Fruit fly (Drosophila melanogaster) whole organism, prepupa: ENCODE measurements around the gene nAChRbeta2.
A peak's percentile ranks its signal among the peaks of the same experiment; 100 is the strongest.

Experiments used
- Blimp-1 ChIP-seq: fragments of 200-800 bp; sonication (Bioruptor generic); optimal IDR thresholded peaks from 3 replicates; lab custom pipeline; 2017; ENCODE audit warnings: missing biosample characterization, missing genetic modification characterization, mild to moderate bottlenecking, moderate library complexity, missing genetic modification reagents
- CG10631 ChIP-seq: fragments of 200-800 bp; sonication (Bioruptor generic); optimal IDR thresholded peaks from 2 replicates; lab custom pipeline; 2016; ENCODE audit warnings: missing biosample characterization, missing genetic modification characterization
- CG10669 ChIP-seq: fragments of 200-800 bp; sonication (Bioruptor generic); optimal IDR thresholded peaks from 3 replicates; lab custom pipeline; 2018; ENCODE audit warnings: missing biosample characterization, mild to moderate bottlenecking, missing genetic modification characterization, moderate library complexity
- CG11294 ChIP-seq: fragments of 200-800 bp; sonication (Bioruptor generic); IDR thresholded peaks from 2 replicates; pipeline ENCODE4 v1.3.6; 2022; ENCODE audit warnings: missing biosample characterization, missing genetic modification characterization
- CG11762 ChIP-seq: fragments of 200-800 bp; sonication (Bioruptor generic); optimal IDR thresholded peaks from 3 replicates; lab custom pipeline; 2016; ENCODE audit warnings: missing biosample characterization, missing genetic modification characterization; ENCODE audit not compliant: insufficient read depth
- CG11902 ChIP-seq: fragments of 200-800 bp; sonication (Bioruptor generic); optimal IDR thresholded peaks from 3 replicates; lab custom pipeline; 2016; ENCODE audit warnings: missing biosample characterization, missing genetic modification characterization
- CG15336 ChIP-seq: fragments of 200-800 bp; sonication (Bioruptor generic); IDR thresholded peaks from 2 replicates; pipeline ENCODE4 v1.3.6; 2022; ENCODE audit warnings: missing biosample characterization, missing genetic modification characterization
- CG1621 ChIP-seq: fragments of 200-800 bp; sonication (Bioruptor generic); optimal IDR thresholded peaks from 3 replicates; lab custom pipeline; 2018; ENCODE audit warnings: missing biosample characterization, mild to moderate bottlenecking, missing genetic modification characterization
- CG31627 ChIP-seq: fragments of 200-800 bp; sonication (Bioruptor generic); optimal IDR thresholded peaks from 3 replicates; lab custom pipeline; 2016; ENCODE audit warnings: missing biosample characterization, missing genetic modification characterization
- CG32006 ChIP-seq: fragments of 200-800 bp; sonication (Bioruptor generic); optimal IDR thresholded peaks from 3 replicates; lab custom pipeline; 2017; ENCODE audit warnings: missing biosample characterization, mild to moderate bottlenecking, missing genetic modification characterization
- CG34406 ChIP-seq: fragments of 200-800 bp; sonication (Bioruptor generic); optimal IDR thresholded peaks from 3 replicates; lab custom pipeline; 2016; ENCODE audit warnings: missing biosample characterization, missing genetic modification characterization
- CG4318 ChIP-seq: fragments of 200-800 bp; sonication (Bioruptor generic); optimal IDR thresholded peaks from 3 replicates; lab custom pipeline; 2017; ENCODE audit warnings: missing biosample characterization, mild to moderate bottlenecking, missing genetic modification characterization
- CG6163 ChIP-seq: fragments of 200-800 bp; sonication (Bioruptor generic); IDR thresholded peaks from 3 replicates; pipeline ENCODE4 v1.3.6; 2022; ENCODE audit warnings: missing biosample characterization, missing genetic modification characterization
- CG6276 ChIP-seq: fragments of 200-800 bp; sonication (Bioruptor generic); optimal IDR thresholded peaks from 2 replicates; lab custom pipeline; 2017; ENCODE audit warnings: missing biosample characterization, mild to moderate bottlenecking, missing genetic modification characterization
- CG6792 ChIP-seq: fragments of 200-800 bp; sonication (Bioruptor generic); optimal IDR thresholded peaks from 3 replicates; lab custom pipeline; 2016; ENCODE audit warnings: missing biosample characterization, missing genetic modification characterization
- CG6808 ChIP-seq: fragments of 200-800 bp; sonication (Bioruptor generic); optimal IDR thresholded peaks from 3 replicates; lab custom pipeline; 2017; ENCODE audit warnings: missing biosample characterization, missing genetic modification characterization, mild to moderate bottlenecking, moderate library complexity, missing genetic modification reagents
- CG7368 ChIP-seq: fragments of 200-800 bp; sonication (Bioruptor generic); optimal IDR thresholded peaks from 3 replicates; lab custom pipeline; 2016; ENCODE audit warnings: missing biosample characterization, missing genetic modification characterization
- CG8319 ChIP-seq: fragments of 200-800 bp; sonication (Bioruptor generic); optimal IDR thresholded peaks from 3 replicates; lab custom pipeline; 2016; ENCODE audit warnings: missing biosample characterization, missing genetic modification characterization
- CG8632 ChIP-seq: fragments of 200-800 bp; sonication (Bioruptor generic); optimal IDR thresholded peaks from 3 replicates; lab custom pipeline; 2016; ENCODE audit warnings: missing biosample characterization, missing genetic modification characterization
- CG9139 ChIP-seq: fragments of 200-800 bp; sonication (Bioruptor generic); optimal IDR thresholded peaks from 3 replicates; lab custom pipeline; 2017; ENCODE audit warnings: missing biosample characterization, mild to moderate bottlenecking, missing genetic modification characterization
- Eip75B ChIP-seq: fragments of 200-800 bp; sonication (Bioruptor generic); optimal IDR thresholded peaks from 3 replicates; lab custom pipeline; 2016; ENCODE audit warnings: missing biosample characterization, missing genetic modification characterization
- Eip93F ChIP-seq: fragments of 200-800 bp; sonication (Bioruptor generic); optimal IDR thresholded peaks from 2 replicates; lab custom pipeline; 2016; ENCODE audit warnings: missing biosample characterization, mild to moderate bottlenecking, missing genetic modification characterization
- Ets96B ChIP-seq: fragments of 200-800 bp; optimal IDR thresholded peaks from 2 replicates; lab custom pipeline; 2019; ENCODE audit warnings: missing biosample characterization, mild to moderate bottlenecking, missing genetic modification characterization, moderate library complexity
- Gug ChIP-seq: fragments of 200-800 bp; sonication (Bioruptor generic); IDR thresholded peaks from 2 replicates; pipeline ENCODE4 v1.3.6; 2022; ENCODE audit warnings: missing biosample characterization, missing genetic modification characterization
- Hr39 ChIP-seq: fragments of 200-800 bp; sonication (Bioruptor generic); optimal IDR thresholded peaks from 2 replicates; lab custom pipeline; 2016; ENCODE audit warnings: missing biosample characterization, missing genetic modification characterization
- Hr4 ChIP-seq: fragments of 200-800 bp; sonication (Bioruptor generic); optimal IDR thresholded peaks from 3 replicates; lab custom pipeline; 2016; ENCODE audit warnings: missing biosample characterization, missing genetic modification characterization
- Lpt ChIP-seq: fragments of 200-800 bp; sonication (Bioruptor generic); optimal IDR thresholded peaks from 3 replicates; lab custom pipeline; 2016; ENCODE audit warnings: missing biosample characterization, missing genetic modification characterization
- Met ChIP-seq: fragments of 200-800 bp; sonication (Bioruptor generic); optimal IDR thresholded peaks from 3 replicates; lab custom pipeline; 2016; ENCODE audit warnings: missing biosample characterization, missing genetic modification characterization
- OdsH ChIP-seq: fragments of 200-800 bp; sonication (Bioruptor generic); optimal IDR thresholded peaks from 3 replicates; lab custom pipeline; 2016; ENCODE audit warnings: missing biosample characterization, missing genetic modification characterization
- Smox ChIP-seq: fragments of 200-800 bp; sonication (Bioruptor generic); optimal IDR thresholded peaks from 3 replicates; lab custom pipeline; 2016; ENCODE audit warnings: missing biosample characterization, missing genetic modification characterization
- Sox102F ChIP-seq: fragments of 200-800 bp; sonication (Bioruptor generic); optimal IDR thresholded peaks from 2 replicates; lab custom pipeline; 2016; ENCODE audit warnings: missing biosample characterization, mild to moderate bottlenecking, missing genetic modification characterization
- Sox14 ChIP-seq: fragments of 200-800 bp; sonication (Bioruptor generic); optimal IDR thresholded peaks from 3 replicates; lab custom pipeline; 2016; ENCODE audit warnings: missing biosample characterization, missing genetic modification characterization
- achi ChIP-seq: fragments of 200-800 bp; sonication (Bioruptor generic); optimal IDR thresholded peaks from 3 replicates; lab custom pipeline; 2016; ENCODE audit warnings: missing biosample characterization, missing genetic modification characterization
- acj6 ChIP-seq: fragments of 200-800 bp; sonication (Bioruptor generic); optimal IDR thresholded peaks from 3 replicates; lab custom pipeline; 2016; ENCODE audit warnings: missing biosample characterization, missing genetic modification characterization
- cyc ChIP-seq: fragments of 200-800 bp; sonication (Bioruptor generic); optimal IDR thresholded peaks from 3 replicates; lab custom pipeline; 2016; ENCODE audit warnings: missing biosample characterization, missing genetic modification characterization
- dsx ChIP-seq: fragments of 200-800 bp; optimal IDR thresholded peaks from 3 replicates; lab custom pipeline; 2019; ENCODE audit warnings: missing biosample characterization, mild to moderate bottlenecking, missing genetic modification characterization, moderate library complexity; ENCODE audit not compliant: poor library complexity, severe bottlenecking
- eg ChIP-seq: fragments of 200-800 bp; sonication (Bioruptor generic); IDR thresholded peaks from 3 replicates; pipeline ENCODE4 v1.3.6; 2022; ENCODE audit warnings: missing biosample characterization, missing genetic modification characterization
- esn ChIP-seq: fragments of 200-800 bp; sonication (Bioruptor generic); optimal IDR thresholded peaks from 2 replicates; lab custom pipeline; 2016; ENCODE audit warnings: missing biosample characterization, mild to moderate bottlenecking, missing genetic modification characterization, moderate library complexity
- fd59A ChIP-seq: fragments of 200-800 bp; sonication (Bioruptor generic); optimal IDR thresholded peaks from 2 replicates; lab custom pipeline; 2017; ENCODE audit warnings: missing biosample characterization, mild to moderate bottlenecking, missing genetic modification characterization, missing genetic modification reagents
- fd85E ChIP-seq: fragments of 200-800 bp; sonication (Bioruptor generic); optimal IDR thresholded peaks from 3 replicates; lab custom pipeline; 2016; ENCODE audit warnings: missing biosample characterization, missing genetic modification characterization
- lz ChIP-seq: fragments of 200-800 bp; sonication (Bioruptor generic); optimal IDR thresholded peaks from 3 replicates; lab custom pipeline; 2016; ENCODE audit warnings: missing biosample characterization, missing genetic modification characterization
- pdm3 ChIP-seq: fragments of 200-800 bp; sonication (Bioruptor generic); optimal IDR thresholded peaks from 3 replicates; lab custom pipeline; 2016; ENCODE audit warnings: missing biosample characterization, missing genetic modification characterization
- salr ChIP-seq, 2 experiments: fragments of 200-800 bp; sonication (Bioruptor generic); optimal IDR thresholded peaks; 3 replicates each; lab custom pipeline; 2016 to 2018; ENCODE audit warnings: missing biosample characterization in 2 of 2, missing genetic modification characterization in 2 of 2, mild to moderate bottlenecking in 1 of 2
- ss ChIP-seq, 2 experiments: fragments of 200-800 bp; sonication (Bioruptor generic); optimal IDR thresholded peaks; 2 replicates in 1 of 2; 3 replicates in 1 of 2; lab custom pipeline; 2017 to 2018; ENCODE audit warnings: mild to moderate bottlenecking in 2 of 2, missing biosample characterization in 2 of 2, missing genetic modification characterization in 2 of 2, moderate library complexity in 1 of 2
- svp ChIP-seq: fragments of 200-800 bp; sonication (Bioruptor generic); peaks from one replicate; lab custom pipeline; 2016; ENCODE audit warnings: missing biosample characterization, missing genetic modification characterization
- topi ChIP-seq: fragments of 200-800 bp; sonication (Bioruptor generic); optimal IDR thresholded peaks from 3 replicates; lab custom pipeline; 2016; ENCODE audit warnings: missing biosample characterization, missing genetic modification characterization
- vri ChIP-seq: fragments of 200-800 bp; sonication (Bioruptor generic); optimal IDR thresholded peaks from 3 replicates; lab custom pipeline; 2016; ENCODE audit warnings: missing biosample characterization, mild to moderate bottlenecking, missing genetic modification characterization

nAChRbeta2 gene

DNA sequence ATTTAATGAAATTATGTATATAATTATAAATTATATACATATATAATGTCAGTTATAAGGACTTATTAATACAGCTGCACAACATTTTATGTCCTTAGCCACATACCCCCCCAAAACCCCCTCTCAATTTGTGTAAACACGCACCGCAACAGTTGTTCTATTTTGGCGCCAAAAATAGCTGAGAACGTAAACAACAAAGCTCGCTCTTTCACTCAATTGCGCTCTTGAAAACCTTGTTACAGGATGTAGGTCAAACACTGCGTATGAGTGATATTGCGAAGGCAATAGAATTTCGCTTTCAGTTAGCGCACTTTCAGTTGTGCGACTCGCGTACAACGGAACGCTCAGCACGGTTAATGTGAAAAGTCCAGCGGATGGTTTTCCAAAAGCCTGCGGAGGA, 29.5 kb upstream of the nAChRbeta2 start, which contains the start of gene Esyt2:
Gene Esyt2, plus strand, starts transcription at position 332 of the 400 bp plus-strand sequence.
- TF ChIP-seq CG6163 (0 out of 3 replicates have a peak, but pooled peaks have one; percentile 34), acj6 (GFP tag; lab: Kevin White, UChicago) (no peak), OdsH (GFP tag; lab: Kevin White, UChicago) (peak; percentile 22), Ets96B (tag; lab: Kevin White, UChicago) (no peak), CG6276 (peak; percentile 41), pdm3 (GFP tag; lab: Kevin White, UChicago) (no peak), Sox14 (no peak), CG11294 (peak; percentile 43; the same call in 1 of the 2 replicates), fd59A (GFP tag; lab: Kevin White, UChicago) (no peak), CG7368 (GFP tag; lab: Kevin White, UChicago) (no peak), Smox (GFP tag; lab: Kevin White, UChicago) (no peak), Hr4 (GFP tag; lab: Kevin White, UChicago) (no peak), Gug (0 out of 2 replicates have a peak, but pooled peaks have one; percentile 49), eg (peak; percentile 75), Eip93F (GFP tag; lab: Kevin White, UChicago) (no peak), salr (GFP tag; optimal IDR thresholded peaks at IDR 0.05; lab: Kevin White, UChicago) (no peak), CG32006 (GFP tag; lab: Kevin White, UChicago) (peak; percentile 14), cyc (no peak), CG15336 (peak; percentile 65), dsx (GFP tag; lab: Kevin White, UChicago) (no peak), CG10631 (GFP tag; lab: Kevin White, UChicago) (no peak), topi (no peak)

dm6 chr3R:24543676-24544277, 28.9 kb upstream of the nAChRbeta2 start, which contains the start of gene Cftr:
Gene Cftr, minus strand, starts transcription at chr3R:24543914.
- TF ChIP-seq CG6276 (no peak), CG6792 (peak; percentile 7), acj6 (GFP tag; lab: Kevin White, UChicago) (no peak), CG11294 (no peak), pdm3 (GFP tag; lab: Kevin White, UChicago) (peak; percentile 52), CG31627 (GFP tag; lab: Kevin White, UChicago) (peak; percentile 37), CG7368 (GFP tag; lab: Kevin White, UChicago) (no peak), CG6163 (peak; percentile 61), CG4318 (no peak), CG8319 (GFP tag; lab: Kevin White, UChicago) (no peak), CG32006 (GFP tag; lab: Kevin White, UChicago) (no peak), CG10669 (GFP tag; lab: Kevin White, UChicago) (peak; percentile 21), CG6808 (peak; percentile 4), topi (peak; percentile 62), achi (GFP tag; lab: Kevin White, UChicago) (peak; percentile 18), CG9139 (GFP tag; lab: Kevin White, UChicago) (peak; percentile 23), Blimp-1 (GFP tag; lab: Kevin White, UChicago) (no peak), Gug (0 out of 2 replicates have a peak, but pooled peaks have one; percentile 27), ss (GFP tag; optimal IDR thresholded peaks at IDR 0.05; lab: Kevin White, UChicago) (peak; percentile 40 to 46), CG11762 (GFP tag; lab: Kevin White, UChicago) (no peak), Eip75B (peak; percentile 60), CG1621 (tag; lab: Kevin White, UChicago) (peak; percentile 32), lz (GFP tag; lab: Kevin White, UChicago) (peak; percentile 60), Lpt (peak; percentile 61), esn (GFP tag; lab: Kevin White, UChicago) (peak; percentile 64), fd85E (GFP tag; lab: Kevin White, UChicago) (no peak), CG34406 (GFP tag; lab: Kevin White, UChicago) (no peak), Sox102F (GFP tag; lab: Kevin White, UChicago) (peak; percentile 71), svp (GFP tag; lab: Kevin White, UChicago) (peak; percentile 53), Hr39 (GFP tag; lab: Kevin White, UChicago) (no peak), CG11902 (GFP tag; lab: Kevin White, UChicago) (no peak), CG15336 (peak; percentile 16; the same call in 1 of the 2 replicates), Hr4 (GFP tag; lab: Kevin White, UChicago) (peak; percentile 2), CG8632 (GFP tag; lab: Kevin White, UChicago) (no peak), vri (GFP tag; lab: Kevin White, UChicago) (peak; percentile 91), Met (peak; percentile 38), Ets96B (tag; lab: Kevin White, UChicago) (peak; percentile 21)
